Worm (Caenorhabditis elegans) whole organism, L1 larva: ENCODE data around the gene F28H6.7.

Experiments
- ama-1 ChIP-seq: fragments of 150-350 bp; optimal IDR thresholded peaks from 2 replicates; lab custom pipeline; 2014
- nhr-12 ChIP-seq: sonication (generic microtip); optimal IDR thresholded peaks from 2 replicates; lab custom pipeline; 2017; ENCODE audit warnings: missing biosample characterization, missing genetic modification characterization
- nhr-237 ChIP-seq: fragments of 150-350 bp; optimal IDR thresholded peaks from 2 replicates; lab custom pipeline; 2014; ENCODE audit warnings: missing biosample characterization, missing genetic modification characterization
- nhr-28 ChIP-seq: fragments of 150-350 bp; optimal IDR thresholded peaks from 2 replicates; lab custom pipeline; 2014; ENCODE audit warnings: missing biosample characterization, missing genetic modification characterization
- swsn-7 ChIP-seq: sonication (generic microtip); optimal IDR thresholded peaks from 2 replicates; lab custom pipeline; 2016; ENCODE audit warnings: missing genetic modification characterization, missing compliant biosample characterization

DNA sequence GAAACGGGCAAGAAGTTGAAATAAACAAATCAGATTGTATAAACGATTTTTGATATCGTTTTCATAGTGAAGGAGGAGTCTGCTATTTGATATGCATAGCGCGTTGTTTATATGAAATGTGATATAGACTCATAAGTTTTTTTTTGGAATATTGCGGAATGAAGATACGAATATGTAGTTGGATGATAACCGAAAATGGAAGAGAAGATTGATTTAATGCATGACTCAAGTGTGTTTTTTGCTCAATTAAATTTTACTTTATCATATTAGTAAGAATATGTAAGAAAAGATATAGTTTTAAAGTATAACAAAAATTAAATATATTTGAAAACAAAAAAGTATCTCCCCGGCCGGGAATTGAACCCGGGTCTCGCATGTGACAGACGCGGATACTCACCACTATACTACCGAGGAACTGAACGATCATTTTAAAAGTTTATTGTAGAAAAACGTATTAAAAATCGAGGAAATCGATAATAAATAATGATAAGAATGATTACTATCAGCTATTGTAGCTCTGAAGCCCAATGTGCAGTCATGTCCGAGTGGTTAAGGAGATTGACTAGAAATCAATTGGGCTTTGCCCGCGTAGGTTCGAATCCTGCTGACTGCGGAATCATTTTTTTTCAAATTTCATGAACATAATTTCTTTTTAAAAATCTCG, 45.9 kb downstream of the F28H6.7 start, which contains the start of gene lgc-25:
- TF ChIP-seq nhr-237 = no peak
- no peak for TF ChIP-seq swsn-7 (tag; lab: Kevin White, UChicago)
- TF ChIP-seq nhr-12 (tag; lab: Kevin White, UChicago) = no peak
- TF ChIP-seq ama-1 = no peak
- no peak for TF ChIP-seq nhr-28 (tag; lab: Kevin White, UChicago)
